Worm (Caenorhabditis elegans) whole organism, early embryonic: ENCODE data around the gene nmur-3.

Experiments used
- B0310.2 ChIP-seq: sonication (generic microtip); optimal IDR thresholded peaks from 2 replicates; lab custom pipeline; 2016; ENCODE audit warnings: mild to moderate bottlenecking, missing genetic modification characterization, missing compliant biosample characterization
- F13C5.2 ChIP-seq: sonication (generic microtip); optimal IDR thresholded peaks from 2 replicates; lab custom pipeline; 2017; ENCODE audit warnings: mild to moderate bottlenecking, missing genetic modification characterization, inconsistent platforms, missing compliant biosample characterization
- ama-1 ChIP-seq: fragments of 150-350 bp; optimal IDR thresholded peaks from 2 replicates; lab custom pipeline; 2014
- ceh-13 ChIP-seq: fragments of 200-800 bp; sonication (Bioruptor generic); optimal IDR thresholded peaks from 2 replicates; lab custom pipeline; 2018; ENCODE audit warnings: mild to moderate bottlenecking, missing genetic modification characterization, missing compliant biosample characterization
- ets-7 ChIP-seq: sonication (generic microtip); optimal IDR thresholded peaks from 2 replicates; lab custom pipeline; 2016; ENCODE audit warnings: missing genotype, missing genetic modification characterization, missing compliant biosample characterization
- flt-1 ChIP-seq: fragments of 200-800 bp; sonication (Bioruptor generic); IDR thresholded peaks from 2 replicates; pipeline ENCODE4 v1.3.6; 2022; ENCODE audit warnings: missing genetic modification characterization, missing compliant biosample characterization
- hmbx-1 ChIP-seq: sonication (generic microtip); optimal IDR thresholded peaks from 2 replicates; lab custom pipeline; 2016; ENCODE audit warnings: mild to moderate bottlenecking, missing genetic modification characterization, missing compliant biosample characterization
- pes-1 ChIP-seq: fragments of 200-800 bp; sonication (Bioruptor generic); IDR thresholded peaks from 2 replicates; pipeline ENCODE4 v1.3.6; 2022; ENCODE audit warnings: missing genetic modification reagents, missing genetic modification characterization, missing compliant biosample characterization
- scrt-1 ChIP-seq: fragments of 200-800 bp; sonication (Bioruptor generic); IDR thresholded peaks from 2 replicates; pipeline ENCODE4 v1.3.6; 2022; ENCODE audit warnings: missing genetic modification characterization, missing compliant biosample characterization
- sea-1 ChIP-seq: fragments of 200-800 bp; sonication (Bioruptor generic); conservative IDR thresholded peaks from 2 replicates; pipeline ENCODE4 v1.3.6; 2022; ENCODE audit warnings: missing genetic modification characterization, missing compliant biosample characterization
- tbx-11 ChIP-seq: fragments of 200-800 bp; sonication (Bioruptor generic); IDR thresholded peaks from 2 replicates; pipeline ENCODE4 v1.3.6; 2022; ENCODE audit warnings: missing genetic modification characterization, missing compliant biosample characterization
- tbx-37 ChIP-seq: fragments of 200-800 bp; sonication (Bioruptor generic); conservative IDR thresholded peaks from 2 replicates; pipeline ENCODE4 v1.3.6; 2022; ENCODE audit warnings: missing genetic modification reagents, missing genetic modification characterization, missing compliant biosample characterization
- tra-4 ChIP-seq: sonication (generic microtip); optimal IDR thresholded peaks from 2 replicates; lab custom pipeline; 2017; ENCODE audit warnings: missing genetic modification characterization, missing compliant biosample characterization

DNA sequence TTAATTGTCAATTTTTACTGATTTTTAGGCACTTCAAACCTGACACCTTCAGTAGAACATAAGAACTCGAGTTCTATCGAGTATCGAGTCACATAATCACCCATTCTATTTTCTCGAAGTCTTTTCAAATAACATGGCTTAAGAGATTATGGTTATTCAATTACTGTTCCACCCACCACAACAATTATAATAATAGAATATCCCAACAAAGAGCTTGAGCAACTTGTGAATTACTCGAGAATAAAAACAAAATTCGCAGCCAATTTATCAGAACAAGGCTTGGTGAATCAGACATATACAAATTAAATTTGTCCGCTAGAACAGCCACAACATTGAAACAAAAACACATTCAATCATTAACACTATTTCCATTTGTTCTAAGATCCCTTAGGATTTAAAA, 42.1 kb upstream of the nmur-3 start:
- TF ChIP-seq ama-1 (lab: Kevin White, UChicago), result no peak
- TF ChIP-seq flt-1 (GFP tag; lab: Robert Waterston, UW), result no peak
- TF ChIP-seq ceh-13 (GFP tag; lab: Kevin White, UChicago), result no peak
- TF ChIP-seq tbx-11 (GFP tag; lab: Robert Waterston, UW), result no peak
- TF ChIP-seq sea-1 (GFP tag; lab: Robert Waterston, UW), result no peak
- TF ChIP-seq B0310.2 (tag; lab: Kevin White, UChicago), result no peak
- TF ChIP-seq pes-1 (GFP tag; lab: Robert Waterston, UW), result no peak
- no peak for TF ChIP-seq tra-4
- TF ChIP-seq hmbx-1 (tag; lab: Kevin White, UChicago), result no peak
- no peak for TF ChIP-seq tbx-37 (GFP tag; lab: Robert Waterston, UW)
- no peak for TF ChIP-seq ets-7 (tag; lab: Kevin White, UChicago)
- TF ChIP-seq scrt-1, result no peak
- no peak for TF ChIP-seq F13C5.2 (tag; lab: Kevin White, UChicago)
